Worm (Caenorhabditis elegans) whole organism, young adult: ENCODE results near the gene acdh-7.
A peak's percentile ranks its signal among the peaks of the same experiment; 100 is the strongest.

Experiments
- F39B2.1 ChIP-seq: fragments of 200-800 bp; sonication (Bioruptor generic); IDR thresholded peaks from 2 replicates; pipeline ENCODE4 v1.3.6; 2022; ENCODE audit warnings: missing genetic modification reagents, missing genetic modification characterization, missing compliant biosample characterization
- F55B11.4 ChIP-seq: sonication (generic microtip); optimal IDR thresholded peaks from 2 replicates; lab custom pipeline; 2016; ENCODE audit warnings: missing compliant biosample characterization, missing genetic modification characterization, borderline replicate concordance; ENCODE audit not compliant: insufficient read depth
- F57A8.1 ChIP-seq: fragments of 200-800 bp; sonication (Bioruptor generic); optimal IDR thresholded peaks from 2 replicates; lab custom pipeline; 2018; ENCODE audit warnings: mild to moderate bottlenecking, missing genetic modification characterization, moderate library complexity, missing compliant biosample characterization
- K11D2.4 ChIP-seq: fragments of 200-800 bp; sonication (Bioruptor generic); IDR thresholded peaks from 2 replicates; pipeline ENCODE4 v1.3.6; 2022; ENCODE audit warnings: missing genetic modification reagents, missing genetic modification characterization, missing compliant biosample characterization
- K12H6.12 ChIP-seq: fragments of 200-800 bp; sonication (Bioruptor generic); optimal IDR thresholded peaks from 2 replicates; lab custom pipeline; 2018; ENCODE audit warnings: mild to moderate bottlenecking, missing genetic modification characterization, missing compliant biosample characterization
- Y53F4B.3 ChIP-seq: fragments of 200-800 bp; sonication (Bioruptor generic); IDR thresholded peaks from 2 replicates; pipeline ENCODE4 v1.3.6; 2022; ENCODE audit warnings: missing genetic modification reagents, missing genetic modification characterization, missing compliant biosample characterization
- Y56A3A.18 ChIP-seq: fragments of 200-800 bp; sonication (Bioruptor generic); IDR thresholded peaks from 2 replicates; pipeline ENCODE4 v1.3.6; 2022; ENCODE audit warnings: missing genetic modification reagents, missing genetic modification characterization, missing compliant biosample characterization
- ZK185.1 ChIP-seq: sonication (generic microtip); optimal IDR thresholded peaks from 2 replicates; lab custom pipeline; 2016; ENCODE audit warnings: mild to moderate bottlenecking, missing genetic modification characterization, missing compliant biosample characterization; ENCODE audit not compliant: poor library complexity, severe bottlenecking
- attf-5 ChIP-seq: fragments of 200-800 bp; sonication (Bioruptor generic); optimal IDR thresholded peaks from 2 replicates; lab custom pipeline; 2018; ENCODE audit warnings: mild to moderate bottlenecking, missing genetic modification characterization, missing compliant biosample characterization
- cebp-1 ChIP-seq, 2 experiments: fragments of 200-800 bp in 1 of 2; sonication (Bioruptor generic) in 1 of 2; sonication (generic microtip) in 1 of 2; IDR thresholded peaks in 1 of 2; optimal IDR thresholded peaks in 1 of 2; 2 replicates each; pipeline versions ENCODE4 v1.3.6 to Lab custom; 2017 to 2022; ENCODE audit warnings: missing compliant biosample characterization in 2 of 2, missing genetic modification characterization in 2 of 2, mild to moderate bottlenecking in 1 of 2, missing genetic modification reagents in 1 of 2, moderate library complexity in 1 of 2
- cebp-2 ChIP-seq: fragments of 200-800 bp; sonication (Bioruptor generic); IDR thresholded peaks from 2 replicates; pipeline ENCODE4 v1.3.6; 2022; ENCODE audit warnings: missing genetic modification characterization, missing compliant biosample characterization
- ceh-27 ChIP-seq: fragments of 200-800 bp; sonication (Bioruptor generic); optimal IDR thresholded peaks from 2 replicates; lab custom pipeline; 2018; ENCODE audit warnings: mild to moderate bottlenecking, missing genetic modification characterization, moderate library complexity, missing compliant biosample characterization
- die-1 ChIP-seq: sonication (generic microtip); optimal IDR thresholded peaks from 2 replicates; lab custom pipeline; 2016; ENCODE audit warnings: missing genotype, mild to moderate bottlenecking, missing genetic modification characterization, missing compliant biosample characterization
- dox-1 ChIP-seq: fragments of 200-800 bp; sonication (Bioruptor generic); IDR thresholded peaks from 2 replicates; pipeline ENCODE4 v1.3.6; 2022; ENCODE audit warnings: missing genetic modification reagents, missing genetic modification characterization, missing compliant biosample characterization
- ekl-4 ChIP-seq: fragments of 200-800 bp; sonication (Bioruptor generic); IDR thresholded peaks from 2 replicates; pipeline ENCODE4 v1.3.6; 2022; ENCODE audit warnings: missing genetic modification reagents, missing genetic modification characterization, missing compliant biosample characterization
- gei-17 ChIP-seq: fragments of 200-800 bp; sonication (Bioruptor generic); optimal IDR thresholded peaks from 2 replicates; lab custom pipeline; 2018; ENCODE audit warnings: mild to moderate bottlenecking, missing genetic modification characterization, missing compliant biosample characterization
- hmg-1.2 ChIP-seq: fragments of 200-800 bp; sonication (Bioruptor generic); IDR thresholded peaks from 2 replicates; pipeline ENCODE4 v1.3.6; 2022; ENCODE audit warnings: missing genetic modification reagents, missing genetic modification characterization, missing compliant biosample characterization
- let-607 ChIP-seq, 2 experiments: fragments of 200-800 bp in 1 of 2; sonication (Bioruptor generic) in 1 of 2; sonication (generic microtip) in 1 of 2; optimal IDR thresholded peaks; 2 replicates each; lab custom pipeline; 2016 to 2018; ENCODE audit warnings: mild to moderate bottlenecking in 2 of 2, missing compliant biosample characterization in 2 of 2, missing genetic modification characterization in 2 of 2, moderate library complexity in 2 of 2, missing genotype in 1 of 2
- lin-26 ChIP-seq: fragments of 200-800 bp; sonication (Bioruptor generic); IDR thresholded peaks from 2 replicates; pipeline ENCODE4 v1.3.6; 2022; ENCODE audit warnings: missing genetic modification reagents, missing genetic modification characterization, missing compliant biosample characterization
- lin-35 ChIP-seq, 3 experiments: fragments of 150-350 bp in 2 of 3; sonication (generic microtip) in 1 of 3; optimal IDR thresholded peaks; 2 replicates each; lab custom pipeline; 2014 to 2018; ENCODE audit warnings: missing biosample characterization in 3 of 3, missing genetic modification characterization in 3 of 3, missing genetic modification reagents in 3 of 3
- lin-40 ChIP-seq: sonication (generic microtip); optimal IDR thresholded peaks from 2 replicates; lab custom pipeline; 2016; ENCODE audit warnings: missing genetic modification characterization, mild to moderate bottlenecking, missing compliant biosample characterization, missing genotype, missing genetic modification reagents
- lsy-27 ChIP-seq: sonication (generic microtip); optimal IDR thresholded peaks from 2 replicates; lab custom pipeline; 2017; ENCODE audit warnings: missing genetic modification characterization, mild to moderate bottlenecking, missing compliant biosample characterization, antibody characterized with exemption, missing genotype, borderline replicate concordance; ENCODE audit not compliant: insufficient read depth
- madf-3 ChIP-seq: fragments of 200-800 bp; sonication (Bioruptor generic); IDR thresholded peaks from 2 replicates; pipeline ENCODE4 v1.3.6; 2022; ENCODE audit warnings: missing genetic modification reagents, missing genetic modification characterization, missing compliant biosample characterization
- mcd-1 ChIP-seq: fragments of 200-800 bp; sonication (Bioruptor generic); IDR thresholded peaks from 2 replicates; pipeline ENCODE4 v1.3.6; 2022; ENCODE audit warnings: missing genetic modification reagents, missing genetic modification characterization, missing compliant biosample characterization
- nfya-2 ChIP-seq: fragments of 200-800 bp; sonication (Bioruptor generic); IDR thresholded peaks from 2 replicates; pipeline ENCODE4 v1.3.6; 2022; ENCODE audit warnings: missing genetic modification reagents, missing genetic modification characterization, missing compliant biosample characterization
- nfyb-1 ChIP-seq: fragments of 200-800 bp; sonication (Bioruptor generic); IDR thresholded peaks from 2 replicates; pipeline ENCODE4 v1.3.6; 2022; ENCODE audit warnings: missing genetic modification reagents, missing genetic modification characterization, missing compliant biosample characterization
- nhr-80 ChIP-seq: sonication (generic microtip); optimal IDR thresholded peaks from 2 replicates; lab custom pipeline; 2016; ENCODE audit warnings: missing genetic modification characterization, missing compliant biosample characterization
- nhr-90 ChIP-seq: sonication (generic microtip); optimal IDR thresholded peaks from 2 replicates; lab custom pipeline; 2016; ENCODE audit warnings: missing genotype, mild to moderate bottlenecking, missing genetic modification characterization, missing compliant biosample characterization
- pha-4 ChIP-seq: fragments of 150-350 bp; sonication (generic microtip); optimal IDR thresholded peaks from 2 replicates; lab custom pipeline; 2014; ENCODE audit warnings: missing biosample characterization, missing genetic modification reagents, missing genetic modification characterization
- rcor-1 ChIP-seq: fragments of 200-800 bp; sonication (Bioruptor generic); IDR thresholded peaks from 2 replicates; pipeline ENCODE4 v1.3.6; 2022; ENCODE audit warnings: missing genetic modification reagents, missing genetic modification characterization, missing compliant biosample characterization
- repo-1 ChIP-seq: sonication (generic microtip); optimal IDR thresholded peaks from 2 replicates; lab custom pipeline; 2017; ENCODE audit warnings: mild to moderate bottlenecking, missing genetic modification characterization, missing compliant biosample characterization
- sea-2 ChIP-seq: fragments of 200-800 bp; sonication (Bioruptor generic); IDR thresholded peaks from 2 replicates; pipeline ENCODE4 v1.3.6; 2022; ENCODE audit warnings: missing genetic modification characterization, missing compliant biosample characterization
- snpc-4 ChIP-seq, 5 experiments: fragments of 150-350 bp in 1 of 5; sonication (generic microtip) in 4 of 5; optimal IDR thresholded peaks; 2 replicates each; lab custom pipeline; 2014 to 2018; ENCODE audit warnings: missing genetic modification characterization in 5 of 5, missing biosample characterization in 3 of 5, antibody characterized with exemption in 2 of 5, mild to moderate bottlenecking in 2 of 5, missing compliant biosample characterization in 2 of 5, missing genotype in 2 of 5, moderate library complexity in 2 of 5, missing genetic modification reagents in 1 of 5
- unc-62 ChIP-seq: fragments of 150-350 bp; optimal IDR thresholded peaks from 2 replicates; lab custom pipeline; 2014; ENCODE audit warnings: missing biosample characterization, missing genetic modification reagents, missing genetic modification characterization

acdh-7 gene

ce11 chrX:17197824-17198223 lies 19.1 kb downstream of the acdh-7 start (continued):
- TF ChIP-seq mcd-1 (GFP tag; lab: Robert Waterston, UW): no peak

ce11 chrX:17195080-17195479 lies 21.8 kb downstream of the acdh-7 start, which contains the start of gene B0302.5:
Gene B0302.5, minus strand, starts transcription at chrX:17195137.
- TF ChIP-seq let-607 (tag; optimal IDR thresholded peaks at IDR 0.05; lab: Kevin White, UChicago) (peak in 1 of 2 experiments; percentile 26), nhr-90 (tag; lab: Kevin White, UChicago) (no peak), lsy-27 (no peak), nfya-2 (GFP tag; lab: Robert Waterston, UW) (no peak), Y53F4B.3 (GFP tag; lab: Robert Waterston, UW) (no peak), F57A8.1 (no peak), F55B11.4 (tag; lab: Kevin White, UChicago) (no peak), madf-3 (GFP tag; lab: Robert Waterston, UW) (no peak), dox-1 (GFP tag; lab: Robert Waterston, UW) (no peak), lin-26 (GFP tag; lab: Robert Waterston, UW) (no peak), nhr-80 (peak; percentile 84), rcor-1 (no peak)
- TF ChIP-seq, all 124 proteins: peak for 2

- TF ChIP-seq F39B2.1 (GFP tag; lab: Robert Waterston, UW) (no peak), dox-1 (GFP tag; lab: Robert Waterston, UW) (peak; percentile 42; the same call in 1 of the 2 replicates), cebp-1 (GFP tag; IDR thresholded peaks at IDR 0.05; lab: Robert Waterston, UW) (no peak), cebp-1 (tag; optimal IDR thresholded peaks at IDR 0.05; lab: Kevin White, UChicago) (peak; percentile 16), nhr-80 (peak; percentile 89), Y56A3A.18 (GFP tag; lab: Robert Waterston, UW) (no peak), snpc-4 (GFP tag; optimal IDR thresholded peaks at IDR 0.05; lab: Kevin White, UChicago) (no peak), snpc-4 (tag; optimal IDR thresholded peaks at IDR 0.05; lab: Kevin White, UChicago) (peak in 1 of 4 experiments; percentile 3)
Measured at ce11 chrX:17185696-17186430, 31.0 kb downstream of the acdh-7 start, which contains the start of gene sid-3. Gene sid-3, plus strand, starts transcription at chrX:17186380.

ce11 chrX:17184363-17184762 lies 32.5 kb downstream of the acdh-7 start:
- TF ChIP-seq nfyb-1 (GFP tag; lab: Robert Waterston, UW) (0 out of 2 replicates have a peak, but pooled peaks have one; percentile 56), sea-2 (GFP tag; lab: Robert Waterston, UW) (no peak), lin-40 (tag; lab: Kevin White, UChicago) (peak; percentile 60), nfya-2 (GFP tag; lab: Robert Waterston, UW) (no peak), dox-1 (GFP tag; lab: Robert Waterston, UW) (peak; percentile 77), gei-17 (GFP tag; lab: Kevin White, UChicago) (peak; percentile 11), ceh-27 (GFP tag; lab: Kevin White, UChicago) (peak; percentile 59), ekl-4 (GFP tag; lab: Robert Waterston, UW) (0 out of 2 replicates have a peak, but pooled peaks have one; percentile 25), K12H6.12 (tag; lab: Kevin White, UChicago) (peak; percentile 64), rcor-1 (0 out of 2 replicates have a peak, but pooled peaks have one; percentile 15), lin-35 (GFP tag; optimal IDR thresholded peaks at IDR 0.05; lab: Kevin White, UChicago) (peak in 1 of 3 experiments; percentile 28), K11D2.4 (GFP tag; lab: Robert Waterston, UW) (peak; percentile 50; the same call in 1 of the 2 replicates), repo-1 (tag; lab: Kevin White, UChicago) (no peak), hmg-1.2 (GFP tag; lab: Robert Waterston, UW) (peak; percentile 87), attf-5 (peak; percentile 33), nhr-80 (peak; percentile 60), cebp-1 (GFP tag; IDR thresholded peaks at IDR 0.05; lab: Robert Waterston, UW) (peak; percentile 97), cebp-1 (tag; optimal IDR thresholded peaks at IDR 0.05; lab: Kevin White, UChicago) (peak; percentile 99), ZK185.1 (tag; lab: Kevin White, UChicago) (peak; percentile 29), die-1 (tag; lab: Kevin White, UChicago) (peak; percentile 10), pha-4 (no peak), unc-62 (peak; percentile 50), snpc-4 (GFP tag; optimal IDR thresholded peaks at IDR 0.05; lab: Kevin White, UChicago) (no peak), snpc-4 (tag; optimal IDR thresholded peaks at IDR 0.05; lab: Kevin White, UChicago) (peak in 2 of 4 experiments; percentile 30 to 48), cebp-2 (GFP tag; lab: Robert Waterston, UW) (no peak)
